Worm (Caenorhabditis elegans) whole organism, L4 larva: ENCODE results near the gene igcm-1.

Source experiments
- F44E2.7 ChIP-seq: fragments of 200-800 bp; sonication (Bioruptor generic); IDR thresholded peaks from 2 replicates; pipeline ENCODE4 v2.1.2; 2022; ENCODE audit warnings: missing genetic modification characterization, missing compliant biosample characterization
- F49E8.2 ChIP-seq: sonication (generic microtip); optimal IDR thresholded peaks from 2 replicates; lab custom pipeline; 2016; ENCODE audit warnings: missing compliant biosample characterization, mild to moderate bottlenecking, missing genetic modification characterization, borderline replicate concordance
- R02D3.7 ChIP-seq: fragments of 150-350 bp; sonication (generic microtip); optimal IDR thresholded peaks from 3 replicates; lab custom pipeline; 2014; ENCODE audit warnings: missing biosample characterization, missing genetic modification characterization
- Y105C5A.15 ChIP-seq: fragments of 200-800 bp; sonication (Bioruptor generic); IDR thresholded peaks from 2 replicates; pipeline ENCODE4 v1.3.6; 2022; ENCODE audit warnings: missing genetic modification characterization, missing compliant biosample characterization
- Y48G9A.11 ChIP-seq: fragments of 200-800 bp; sonication (Bioruptor generic); IDR thresholded peaks from 2 replicates; pipeline ENCODE4 v1.3.6; 2022; ENCODE audit warnings: missing genetic modification reagents, missing genetic modification characterization, missing compliant biosample characterization
- Y5F2A.4 ChIP-seq: fragments of 200-800 bp; sonication (Bioruptor generic); optimal IDR thresholded peaks from 2 replicates; lab custom pipeline; 2018; ENCODE audit warnings: mild to moderate bottlenecking, missing genetic modification characterization, missing compliant biosample characterization
- ZK337.2 ChIP-seq: fragments of 200-800 bp; sonication (Bioruptor generic); IDR thresholded peaks from 2 replicates; pipeline ENCODE4 v1.3.6; 2022; ENCODE audit warnings: missing genetic modification reagents, missing genetic modification characterization, missing compliant biosample characterization
- aly-2 ChIP-seq: sonication (generic microtip); optimal IDR thresholded peaks from 2 replicates; lab custom pipeline; 2018; ENCODE audit warnings: missing biosample characterization, missing genetic modification characterization
- ama-1 ChIP-seq: fragments of 150-350 bp; optimal IDR thresholded peaks from 2 replicates; lab custom pipeline; 2014; ENCODE audit warnings: inconsistent platforms, mixed read lengths
- attf-4 ChIP-seq: sonication (generic microtip); optimal IDR thresholded peaks from 3 replicates; lab custom pipeline; 2017; ENCODE audit warnings: missing biosample characterization, missing genetic modification characterization
- ceh-20 ChIP-seq: fragments of 200-800 bp; sonication (Bioruptor generic); IDR thresholded peaks from 2 replicates; pipeline ENCODE4 v1.3.6; 2022; ENCODE audit warnings: missing genetic modification reagents, missing genetic modification characterization, missing compliant biosample characterization
- ceh-32 ChIP-seq: sonication (generic microtip); optimal IDR thresholded peaks from 2 replicates; lab custom pipeline; 2016; ENCODE audit warnings: mild to moderate bottlenecking, missing genetic modification characterization, missing compliant biosample characterization; ENCODE audit not compliant: poor library complexity
- ceh-44 ChIP-seq: fragments of 200-800 bp; sonication (Bioruptor generic); IDR thresholded peaks from 2 replicates; pipeline ENCODE4 v1.3.6; 2022; ENCODE audit warnings: missing genetic modification reagents, missing genetic modification characterization, missing compliant biosample characterization
- ceh-62 ChIP-seq: sonication (generic microtip); optimal IDR thresholded peaks from 2 replicates; lab custom pipeline; 2017; ENCODE audit warnings: missing biosample characterization, missing genetic modification characterization
- ceh-82 ChIP-seq: sonication (generic microtip); optimal IDR thresholded peaks from 2 replicates; lab custom pipeline; 2017; ENCODE audit warnings: missing biosample characterization, missing genetic modification characterization
- cey-2 ChIP-seq: sonication (generic microtip); optimal IDR thresholded peaks from 3 replicates; lab custom pipeline; 2017; ENCODE audit warnings: missing genetic modification characterization, mild to moderate bottlenecking, missing compliant biosample characterization, antibody characterized with exemption, borderline replicate concordance; ENCODE audit not compliant: insufficient read depth
- daf-12 ChIP-seq: fragments of 150-350 bp; optimal IDR thresholded peaks from 2 replicates; lab custom pipeline; 2014; ENCODE audit warnings: missing biosample characterization, missing genetic modification reagents, missing genetic modification characterization
- daf-16 ChIP-seq, 3 experiments: sonication (generic microtip); optimal IDR thresholded peaks; 2 replicates each; lab custom pipeline; 2016 to 2017; ENCODE audit warnings: missing genetic modification characterization in 3 of 3, missing genetic modification reagents in 3 of 3, mild to moderate bottlenecking in 2 of 3, missing compliant biosample characterization in 2 of 3, missing biosample characterization in 1 of 3, moderate library complexity in 1 of 3
- dve-1 ChIP-seq: sonication (generic microtip); optimal IDR thresholded peaks from 2 replicates; lab custom pipeline; 2017; ENCODE audit warnings: antibody characterized with exemption, mild to moderate bottlenecking, missing genetic modification characterization, missing compliant biosample characterization; ENCODE audit not compliant: insufficient read depth
- egl-43 ChIP-seq: fragments of 200-800 bp; sonication (Bioruptor generic); IDR thresholded peaks from 2 replicates; pipeline ENCODE4 v1.3.6; 2022; ENCODE audit warnings: missing genetic modification reagents, missing genetic modification characterization, missing compliant biosample characterization
- fkh-10 ChIP-seq: fragments of 150-350 bp; optimal IDR thresholded peaks from 2 replicates; lab custom pipeline; 2014; ENCODE audit warnings: missing biosample characterization, missing genetic modification reagents, missing genetic modification characterization
- gei-8 ChIP-seq: fragments of 200-800 bp; sonication (Bioruptor generic); optimal IDR thresholded peaks from 2 replicates; lab custom pipeline; 2018; ENCODE audit warnings: mild to moderate bottlenecking, missing genetic modification characterization, missing compliant biosample characterization
- hif-1 ChIP-seq, 2 experiments: sonication (generic microtip); optimal IDR thresholded peaks; 2 replicates each; lab custom pipeline; 2016 to 2017; ENCODE audit warnings: missing compliant biosample characterization in 2 of 2, missing genetic modification characterization in 2 of 2, missing genetic modification reagents in 2 of 2, missing genotype in 2 of 2, mild to moderate bottlenecking in 1 of 2
- hlh-30 ChIP-seq: sonication (generic microtip); optimal IDR thresholded peaks from 2 replicates; lab custom pipeline; 2017; ENCODE audit warnings: antibody characterized with exemption, mild to moderate bottlenecking, missing genetic modification characterization, missing compliant biosample characterization; ENCODE audit not compliant: insufficient read depth
- hmg-1.1 ChIP-seq: fragments of 200-800 bp; sonication (Bioruptor generic); IDR thresholded peaks from 2 replicates; pipeline ENCODE4 v1.3.6; 2022; ENCODE audit warnings: missing genetic modification reagents, missing genetic modification characterization, missing compliant biosample characterization
- jun-1 ChIP-seq: fragments of 150-350 bp; optimal IDR thresholded peaks from 2 replicates; lab custom pipeline; 2014; ENCODE audit warnings: missing biosample characterization, missing genetic modification reagents, missing genetic modification characterization
- lin-13 ChIP-seq: fragments of 150-350 bp; optimal IDR thresholded peaks from 2 replicates; lab custom pipeline; 2014; ENCODE audit warnings: missing biosample characterization, missing genetic modification reagents, missing genetic modification characterization
- lin-29 ChIP-seq: fragments of 200-800 bp; sonication (Bioruptor generic); IDR thresholded peaks from 2 replicates; pipeline ENCODE4 v1.3.6; 2022; ENCODE audit warnings: missing genetic modification reagents, missing genetic modification characterization, missing compliant biosample characterization
- lin-39 ChIP-seq: fragments of 150-350 bp; optimal IDR thresholded peaks from 2 replicates; lab custom pipeline; 2014; ENCODE audit warnings: missing biosample characterization, missing genetic modification reagents, missing genetic modification characterization
- lir-3 ChIP-seq: sonication (generic microtip); optimal IDR thresholded peaks from 2 replicates; lab custom pipeline; 2016; ENCODE audit warnings: mild to moderate bottlenecking, missing genetic modification characterization, missing compliant biosample characterization
- lsy-2 ChIP-seq, 2 experiments: fragments of 150-350 bp in 1 of 2; sonication (generic microtip) in 1 of 2; optimal IDR thresholded peaks; 2 replicates each; lab custom pipeline; 2014 to 2017; ENCODE audit warnings: missing biosample characterization in 2 of 2, missing genetic modification characterization in 2 of 2
- mdl-1 ChIP-seq, 2 experiments: fragments of 150-350 bp in 1 of 2; sonication (generic microtip) in 1 of 2; optimal IDR thresholded peaks; 2 replicates each; lab custom pipeline; 2014 to 2017; ENCODE audit warnings: missing biosample characterization in 2 of 2, missing genetic modification characterization in 2 of 2
- mes-2 ChIP-seq: sonication (generic microtip); optimal IDR thresholded peaks from 2 replicates; lab custom pipeline; 2016; ENCODE audit warnings: missing genotype, mild to moderate bottlenecking, missing genetic modification characterization, missing compliant biosample characterization; ENCODE audit not compliant: poor library complexity, severe bottlenecking
- nhr-10 ChIP-seq: fragments of 150-350 bp; optimal IDR thresholded peaks from 2 replicates; lab custom pipeline; 2014; ENCODE audit warnings: missing biosample characterization, missing genetic modification characterization
- nhr-102 ChIP-seq: sonication (generic microtip); optimal IDR thresholded peaks from 2 replicates; lab custom pipeline; 2016; ENCODE audit warnings: mild to moderate bottlenecking, missing genetic modification characterization, moderate library complexity, missing compliant biosample characterization
- nhr-11 ChIP-seq: fragments of 150-350 bp; optimal IDR thresholded peaks from 2 replicates; lab custom pipeline; 2014; ENCODE audit warnings: missing biosample characterization, missing genetic modification characterization
- nhr-111 ChIP-seq: fragments of 200-800 bp; sonication (Bioruptor generic); optimal IDR thresholded peaks from 2 replicates; lab custom pipeline; 2018; ENCODE audit warnings: mild to moderate bottlenecking, missing genetic modification characterization, missing compliant biosample characterization
- nhr-237 ChIP-seq: sonication (generic microtip); optimal IDR thresholded peaks from 2 replicates; lab custom pipeline; 2017; ENCODE audit warnings: missing biosample characterization, missing genetic modification characterization
- nhr-48 ChIP-seq: sonication (generic microtip); optimal IDR thresholded peaks from 2 replicates; lab custom pipeline; 2016; ENCODE audit warnings: mild to moderate bottlenecking, missing genetic modification characterization, missing compliant biosample characterization
- nhr-76 ChIP-seq: fragments of 150-350 bp; optimal IDR thresholded peaks from 2 replicates; lab custom pipeline; 2014; ENCODE audit warnings: missing biosample characterization, missing genetic modification characterization
- nhr-77 ChIP-seq: fragments of 150-350 bp; optimal IDR thresholded peaks from 2 replicates; lab custom pipeline; 2014; ENCODE audit warnings: missing biosample characterization, missing genetic modification characterization
- php-3 ChIP-seq: fragments of 200-800 bp; sonication (Bioruptor generic); IDR thresholded peaks from 2 replicates; pipeline ENCODE4 v1.3.6; 2022; ENCODE audit warnings: missing genetic modification reagents, missing genetic modification characterization, missing compliant biosample characterization
- pqm-1 ChIP-seq: sonication (generic microtip); optimal IDR thresholded peaks from 2 replicates; lab custom pipeline; 2017; ENCODE audit warnings: missing biosample characterization, missing genetic modification characterization
- sdz-12 ChIP-seq: fragments of 200-800 bp; sonication (Bioruptor generic); optimal IDR thresholded peaks from 2 replicates; lab custom pipeline; 2018; ENCODE audit warnings: mild to moderate bottlenecking, missing genetic modification characterization, missing compliant biosample characterization
- snpc-4 ChIP-seq: fragments of 150-350 bp; optimal IDR thresholded peaks from 2 replicates; lab custom pipeline; 2014; ENCODE audit warnings: missing biosample characterization, missing genetic modification characterization
- spr-1 ChIP-seq: sonication (generic microtip); optimal IDR thresholded peaks from 2 replicates; lab custom pipeline; 2016; ENCODE audit warnings: mild to moderate bottlenecking, missing genetic modification characterization, missing compliant biosample characterization
- unc-62 ChIP-seq, 3 experiments: fragments of 150-350 bp in 1 of 3; sonication (generic microtip); optimal IDR thresholded peaks in 2 of 3; peaks in 1 of 3; 1 replicate in 1 of 3; 2 replicates in 2 of 3; lab custom pipeline; 2014 to 2017; ENCODE audit warnings: missing biosample characterization in 3 of 3, missing genetic modification characterization in 3 of 3, missing genetic modification reagents in 3 of 3, missing genotype in 1 of 3
- zag-1 ChIP-seq: fragments of 150-350 bp; optimal IDR thresholded peaks from 2 replicates; lab custom pipeline; 2014; ENCODE audit warnings: missing biosample characterization, missing genetic modification characterization
- zfp-3 ChIP-seq: fragments of 200-800 bp; sonication (Bioruptor generic); conservative IDR thresholded peaks from 2 replicates; pipeline ENCODE4 v1.3.6; 2022; ENCODE audit warnings: missing genetic modification reagents, missing genetic modification characterization, missing compliant biosample characterization
- zip-11 ChIP-seq: fragments of 200-800 bp; sonication (Bioruptor generic); IDR thresholded peaks from 2 replicates; pipeline ENCODE4 v1.3.6; 2022; ENCODE audit warnings: missing genetic modification characterization, missing compliant biosample characterization
- ztf-7 ChIP-seq: fragments of 150-350 bp; optimal IDR thresholded peaks from 2 replicates; lab custom pipeline; 2014; ENCODE audit warnings: missing biosample characterization, missing genetic modification characterization

The igcm-1 gene

ce11 chrX:871020-871419, 19.7 kb upstream of the igcm-1 start, which contains the start of gene lgl-1 (continued):
- TF ChIP-seq nhr-76 = no peak
- peak; percentile 58; the same call in 1 of the 2 replicates for TF ChIP-seq egl-43 (GFP tag; lab: Robert Waterston, UW)
- TF ChIP-seq hlh-30 = peak; percentile 47
- no peak for TF ChIP-seq ztf-7 (tag; lab: Kevin White, UChicago)
- TF ChIP-seq daf-16 (GFP tag; optimal IDR thresholded peaks at IDR 0.05; lab: Kevin White, UChicago) = no peak
- TF ChIP-seq daf-16 (tag; optimal IDR thresholded peaks at IDR 0.05; lab: Kevin White, UChicago) = peak; percentile 75
- TF ChIP-seq nhr-77 (tag; lab: Kevin White, UChicago) = no peak
- no peak for TF ChIP-seq nhr-48 (tag; lab: Kevin White, UChicago)
- no peak for TF ChIP-seq F49E8.2
- TF ChIP-seq dve-1 (tag; lab: Kevin White, UChicago) = peak; percentile 33
- TF ChIP-seq ceh-44 (GFP tag; lab: Robert Waterston, UW) = no peak
- TF ChIP-seq mdl-1 (tag; optimal IDR thresholded peaks at IDR 0.05; lab: Kevin White, UChicago) = no peak
- TF ChIP-seq pqm-1 (tag; lab: Kevin White, UChicago) = no peak
- TF ChIP-seq ceh-20 (GFP tag; lab: Robert Waterston, UW) = no peak
- TF ChIP-seq lir-3 = no peak
- TF ChIP-seq spr-1 (tag; lab: Kevin White, UChicago) = no peak
- no peak for TF ChIP-seq unc-62 (GFP tag; optimal IDR thresholded peaks at IDR 0.05 in 1 of 2; lab: Kevin White, UChicago)
- no peak for TF ChIP-seq unc-62 (tag; optimal IDR thresholded peaks at IDR 0.05; lab: Kevin White, UChicago)
- TF ChIP-seq Y105C5A.15 = no peak
- TF ChIP-seq ceh-32 (tag; lab: Kevin White, UChicago) = no peak
- TF ChIP-seq nhr-102 (tag; lab: Kevin White, UChicago) = no peak
- TF ChIP-seq F44E2.7 (GFP tag; lab: Robert Waterston, UW) = no peak
- no peak for TF ChIP-seq nhr-10 (tag; lab: Kevin White, UChicago)
- no peak for TF ChIP-seq gei-8
- no peak for TF ChIP-seq Y48G9A.11
- no peak for TF ChIP-seq attf-4
- TF ChIP-seq nhr-237 (tag; lab: Kevin White, UChicago) = no peak
- TF ChIP-seq nhr-11 (tag; lab: Kevin White, UChicago) = no peak
- no peak for TF ChIP-seq ceh-82 (tag; lab: Kevin White, UChicago)
- TF ChIP-seq hif-1 (tag; optimal IDR thresholded peaks at IDR 0.05; lab: Kevin White, UChicago) = no peak
- peak; percentile 72 for TF ChIP-seq hmg-1.1 (GFP tag; lab: Robert Waterston, UW)
- TF ChIP-seq nhr-111 (GFP tag; lab: Kevin White, UChicago) = no peak
- TF ChIP-seq lin-13 (GFP tag; lab: Kevin White, UChicago) = no peak
- TF ChIP-seq ama-1 (lab: Kevin White, UChicago) = no peak
- TF ChIP-seq lin-29 (GFP tag; lab: Robert Waterston, UW) = no peak
- TF ChIP-seq R02D3.7 = no peak
- TF ChIP-seq fkh-10 = no peak
- no peak for TF ChIP-seq lsy-2 (tag; optimal IDR thresholded peaks at IDR 0.05; lab: Kevin White, UChicago)
- TF ChIP-seq zfp-3 = no peak
- TF ChIP-seq snpc-4 = no peak
- no peak for TF ChIP-seq zag-1
- TF ChIP-seq Y5F2A.4 = no peak
- no peak for TF ChIP-seq aly-2
- no peak for TF ChIP-seq lin-39 (tag; lab: Kevin White, UChicago)
- no peak for TF ChIP-seq sdz-12 (GFP tag; lab: Kevin White, UChicago)
- TF ChIP-seq mes-2 (tag; lab: Kevin White, UChicago) = peak; percentile 54
- no peak for TF ChIP-seq php-3 (GFP tag; lab: Robert Waterston, UW)
- TF ChIP-seq ceh-62 = no peak
- TF ChIP-seq jun-1 (tag; lab: Kevin White, UChicago) = no peak
- TF ChIP-seq daf-12 (tag; lab: Kevin White, UChicago) = no peak
- no peak for TF ChIP-seq ZK337.2
- no peak for TF ChIP-seq cey-2
- no peak for TF ChIP-seq zip-11 (GFP tag; lab: Robert Waterston, UW)
